Worm (Caenorhabditis elegans): Measurements from ENCODE around the gene F41E6.5.
"Not testable (repeated sequence)": the region's sequence is repeated elsewhere in the genome, so short reads cannot be mapped to it uniquely, and the experiment has no call there.

DNA sequence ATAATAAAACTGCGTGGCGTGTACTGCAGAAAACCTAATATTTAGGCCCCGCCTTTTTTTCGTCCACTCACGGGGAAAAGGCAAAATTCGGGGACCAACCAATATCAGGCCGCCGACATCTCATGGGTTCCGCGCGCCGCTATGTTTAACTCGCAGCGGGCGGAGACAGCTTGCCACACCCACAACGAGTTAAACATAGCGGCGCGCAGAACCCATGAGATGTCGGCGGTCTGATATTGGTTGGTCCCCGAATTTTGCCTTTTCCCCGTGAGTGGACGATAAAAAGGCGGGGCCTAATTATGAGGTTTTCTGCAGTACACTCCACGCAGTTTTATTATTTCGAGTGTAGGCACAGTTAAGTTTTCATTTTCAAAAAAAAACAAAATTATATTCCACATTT lies 44.5 kb upstream of the F41E6.5 start:
- not testable (repeated sequence) for TF ChIP-seq ztf-25 (GFP tag; IDR thresholded peaks at IDR 0.05); ekl-4 (GFP tag; IDR thresholded peaks at IDR 0.05); unc-62 (GFP tag; optimal IDR thresholded peaks at IDR 0.05); let-526 (GFP tag; IDR thresholded peaks at IDR 0.05); him-1 (tag; optimal IDR thresholded peaks at IDR 0.05); ztf-26 (tag; optimal IDR thresholded peaks at IDR 0.05); attf-6 (GFP tag; IDR thresholded peaks at IDR 0.05); ets-4 (GFP tag; optimal IDR thresholded peaks at IDR 0.05); mcd-1 (GFP tag; IDR thresholded peaks at IDR 0.05); chd-7 (tag; optimal IDR thresholded peaks at IDR 0.05); aptf-2 (GFP tag; conservative IDR thresholded peaks at IDR 0.05); die-1 (tag; optimal IDR thresholded peaks at IDR 0.05); F49E8.2 (tag; optimal IDR thresholded peaks at IDR 0.05; ENCODE audit: insufficient read depth)
